Worm (Caenorhabditis elegans) whole organism, L4 larva: ENCODE measurements around the gene cri-3.

Source experiments
- R02D3.7 ChIP-seq: fragments of 150-350 bp; sonication (generic microtip); optimal IDR thresholded peaks from 3 replicates; lab custom pipeline; 2014; ENCODE audit warnings: missing biosample characterization, missing genetic modification characterization
- aly-2 ChIP-seq: sonication (generic microtip); optimal IDR thresholded peaks from 2 replicates; lab custom pipeline; 2018; ENCODE audit warnings: missing biosample characterization, missing genetic modification characterization
- ama-1 ChIP-seq: fragments of 150-350 bp; optimal IDR thresholded peaks from 2 replicates; lab custom pipeline; 2014; ENCODE audit warnings: inconsistent platforms, mixed read lengths
- hif-1 ChIP-seq, 2 experiments: sonication (generic microtip); optimal IDR thresholded peaks; 2 replicates each; lab custom pipeline; 2016 to 2017; ENCODE audit warnings: missing compliant biosample characterization in 2 of 2, missing genetic modification characterization in 2 of 2, missing genetic modification reagents in 2 of 2, missing genotype in 2 of 2, mild to moderate bottlenecking in 1 of 2
- lin-15B ChIP-seq: fragments of 150-350 bp; sonication (generic microtip); optimal IDR thresholded peaks from 3 replicates; lab custom pipeline; 2014; ENCODE audit warnings: missing biosample characterization, missing genetic modification characterization
- nhr-10 ChIP-seq: fragments of 150-350 bp; optimal IDR thresholded peaks from 2 replicates; lab custom pipeline; 2014; ENCODE audit warnings: missing biosample characterization, missing genetic modification characterization
- pha-4 ChIP-seq, 2 experiments: fragments of 150-350 bp in 1 of 2; fragments of 200-800 bp in 1 of 2; sonication (Bioruptor generic) in 1 of 2; IDR thresholded peaks in 1 of 2; optimal IDR thresholded peaks in 1 of 2; 2 replicates each; pipeline versions ENCODE4 v1.3.6 to Lab custom; 2014 to 2022; ENCODE audit warnings: missing genetic modification characterization in 2 of 2, missing genetic modification reagents in 2 of 2, missing biosample characterization in 1 of 2, missing compliant biosample characterization in 1 of 2
- pqm-1 ChIP-seq: sonication (generic microtip); optimal IDR thresholded peaks from 2 replicates; lab custom pipeline; 2017; ENCODE audit warnings: missing biosample characterization, missing genetic modification characterization
- unc-130 ChIP-seq: sonication (generic microtip); optimal IDR thresholded peaks from 2 replicates; lab custom pipeline; 2016; ENCODE audit warnings: missing genetic modification reagents, missing genetic modification characterization, missing compliant biosample characterization
- ztf-11 ChIP-seq: fragments of 150-350 bp; optimal IDR thresholded peaks from 2 replicates; lab custom pipeline; 2014; ENCODE audit warnings: missing biosample characterization, missing genetic modification characterization

ce11 chrIII:3393687-3394086 is 2.5 kb upstream of the cri-3 start, which contains the start of gene mlc-4:
- TF ChIP-seq pqm-1 (tag; lab: Kevin White, UChicago) = no peak
- TF ChIP-seq ama-1 (lab: Kevin White, UChicago) = no peak
- TF ChIP-seq ztf-11 (tag; lab: Kevin White, UChicago) = no peak
- TF ChIP-seq aly-2 = no peak
- no peak for TF ChIP-seq pha-4 (GFP tag; IDR thresholded peaks at IDR 0.05; lab: Robert Waterston, UW)
- TF ChIP-seq pha-4 (tag; optimal IDR thresholded peaks at IDR 0.05; lab: Kevin White, UChicago) = no peak
- TF ChIP-seq nhr-10 = no peak
- no peak for TF ChIP-seq lin-15B (tag; lab: Kevin White, UChicago)
- TF ChIP-seq R02D3.7 (tag; lab: Kevin White, UChicago) = no peak
- no peak for TF ChIP-seq hif-1 (tag; optimal IDR thresholded peaks at IDR 0.05; lab: Kevin White, UChicago)
- no peak for TF ChIP-seq unc-130 (GFP tag; lab: Kevin White, UChicago)
